Worm (Caenorhabditis elegans) whole organism, late embryonic: ENCODE measurements around the gene cyp-29A4.

Source experiments
- ahr-1 ChIP-seq: sonication (generic microtip); optimal IDR thresholded peaks from 2 replicates; lab custom pipeline; 2016; ENCODE audit warnings: missing genetic modification characterization, missing compliant biosample characterization
- ama-1 ChIP-seq: fragments of 150-350 bp; optimal IDR thresholded peaks from 2 replicates; lab custom pipeline; 2014
- ceh-9 ChIP-seq: sonication (generic microtip); optimal IDR thresholded peaks from 2 replicates; lab custom pipeline; 2016; ENCODE audit warnings: mild to moderate bottlenecking, missing genetic modification characterization, inconsistent platforms, missing compliant biosample characterization
- dmd-4 ChIP-seq: sonication (generic microtip); optimal IDR thresholded peaks from 2 replicates; lab custom pipeline; 2016; ENCODE audit warnings: borderline replicate concordance, missing genetic modification characterization, missing compliant biosample characterization
- fkh-6 ChIP-seq: sonication (generic microtip); optimal IDR thresholded peaks from 2 replicates; lab custom pipeline; 2016; ENCODE audit warnings: missing genetic modification characterization, missing compliant biosample characterization
- hlh-6 ChIP-seq: sonication (generic microtip); optimal IDR thresholded peaks from 2 replicates; lab custom pipeline; 2016; ENCODE audit warnings: missing genotype, missing genetic modification characterization, missing compliant biosample characterization
- npax-4 ChIP-seq: sonication (generic microtip); optimal IDR thresholded peaks from 2 replicates; lab custom pipeline; 2016; ENCODE audit warnings: missing genetic modification characterization, missing compliant biosample characterization
- pax-1 ChIP-seq: fragments of 150-350 bp; optimal IDR thresholded peaks from 2 replicates; lab custom pipeline; 2014; ENCODE audit warnings: missing biosample characterization, missing genetic modification characterization
- rnt-1 ChIP-seq: sonication (generic microtip); optimal IDR thresholded peaks from 2 replicates; lab custom pipeline; 2016; ENCODE audit warnings: missing genetic modification characterization, missing compliant biosample characterization
- tbx-2 ChIP-seq: sonication (generic microtip); optimal IDR thresholded peaks from 2 replicates; lab custom pipeline; 2016; ENCODE audit warnings: missing genetic modification characterization, missing compliant biosample characterization
- unc-86 ChIP-seq: sonication (generic microtip); optimal IDR thresholded peaks from 2 replicates; lab custom pipeline; 2016; ENCODE audit warnings: missing genetic modification characterization, missing compliant biosample characterization

- no peak for TF ChIP-seq tbx-2
- no peak for TF ChIP-seq ceh-9 (tag; lab: Kevin White, UChicago)
- no peak for TF ChIP-seq npax-4
- TF ChIP-seq dmd-4 (tag; lab: Kevin White, UChicago): no peak
- TF ChIP-seq fkh-6: no peak
- no peak for TF ChIP-seq unc-86 (tag; lab: Kevin White, UChicago)
- TF ChIP-seq hlh-6 (tag; lab: Kevin White, UChicago): no peak
- no peak for TF ChIP-seq rnt-1 (tag; lab: Kevin White, UChicago)
- no peak for TF ChIP-seq pax-1 (tag; lab: Kevin White, UChicago)
- no peak for TF ChIP-seq ahr-1 (tag; lab: Kevin White, UChicago)
- no peak for TF ChIP-seq ama-1 (lab: Kevin White, UChicago)
Observed at ce11 chrV:9616130-9616529, 38.4 kb upstream of the cyp-29A4 start.
